Fruit fly (Drosophila melanogaster) whole organism, wandering third instar larva: ENCODE measurements around the gene CG32270.

Experiments
- Abd-B ChIP-seq: fragments of >200 bp; optimal IDR thresholded peaks from 2 replicates; lab custom pipeline; 2017; ENCODE audit warnings: missing biosample characterization, missing genetic modification characterization
- CG32264 ChIP-seq: fragments of 200-800 bp; sonication (Bioruptor generic); optimal IDR thresholded peaks from 2 replicates; lab custom pipeline; 2016; ENCODE audit warnings: missing biosample characterization, missing genetic modification characterization
- CG9705 ChIP-seq: fragments of 200-800 bp; sonication (Bioruptor generic); optimal IDR thresholded peaks from 2 replicates; lab custom pipeline; 2018; ENCODE audit warnings: missing biosample characterization, mild to moderate bottlenecking, missing genetic modification characterization
- CrebA ChIP-seq: fragments of 200-800 bp; sonication (Bioruptor generic); optimal IDR thresholded peaks from 2 replicates; lab custom pipeline; 2016; ENCODE audit warnings: missing biosample characterization, mild to moderate bottlenecking, missing genetic modification characterization, borderline replicate concordance
- Dfd ChIP-seq: fragments of >200 bp; optimal IDR thresholded peaks from 2 replicates; lab custom pipeline; 2017; ENCODE audit warnings: missing biosample characterization, missing genetic modification characterization
- Dif ChIP-seq: fragments of 200-275, 200-300 bp; sonication (Bioruptor generic); optimal IDR thresholded peaks from 2 replicates; lab custom pipeline; 2018; ENCODE audit warnings: missing biosample characterization, missing genetic modification characterization; ENCODE audit not compliant: partially characterized antibody
- GATAd ChIP-seq: sonication (Bioruptor generic); optimal IDR thresholded peaks from 2 replicates; lab custom pipeline; 2016; ENCODE audit warnings: missing biosample characterization, missing genetic modification characterization
- HLH106 ChIP-seq: fragments of 200-800 bp; optimal IDR thresholded peaks from 3 replicates; lab custom pipeline; 2019; ENCODE audit warnings: missing biosample characterization, mild to moderate bottlenecking, missing genetic modification characterization, moderate library complexity
- Hnf4 ChIP-seq: fragments of 200-800 bp; sonication (Bioruptor generic); optimal IDR thresholded peaks from 2 replicates; lab custom pipeline; 2016; ENCODE audit warnings: missing biosample characterization, mild to moderate bottlenecking, missing genetic modification characterization
- Hr78 ChIP-seq: fragments of >200 bp; optimal IDR thresholded peaks from 2 replicates; lab custom pipeline; 2017; ENCODE audit warnings: missing biosample characterization, missing genetic modification characterization
- Hr83 ChIP-seq: fragments of 200-300 bp; sonication (Bioruptor generic); optimal IDR thresholded peaks from 2 replicates; lab custom pipeline; 2016; ENCODE audit warnings: missing biosample characterization, mild to moderate bottlenecking, missing genetic modification characterization, moderate library complexity; ENCODE audit not compliant: poor library complexity, severe bottlenecking
- Jra ChIP-seq: sonication (Bioruptor generic); optimal IDR thresholded peaks from 2 replicates; lab custom pipeline; 2016; ENCODE audit warnings: missing biosample characterization, missing genetic modification characterization
- Mio ChIP-seq: sonication (Bioruptor generic); optimal IDR thresholded peaks from 2 replicates; lab custom pipeline; 2016; ENCODE audit warnings: missing biosample characterization, missing genetic modification characterization
- Myc ChIP-seq: fragments of >200 bp; optimal IDR thresholded peaks from 2 replicates; lab custom pipeline; 2017
- N ChIP-seq: fragments of >200 bp; optimal IDR thresholded peaks from 2 replicates; lab custom pipeline; 2018; ENCODE audit warnings: missing biosample characterization, missing external identifiers, missing genetic modification characterization
- OdsH ChIP-seq: fragments of 200-800 bp; sonication (Bioruptor generic); optimal IDR thresholded peaks from 2 replicates; lab custom pipeline; 2016; ENCODE audit warnings: missing biosample characterization, mild to moderate bottlenecking, missing genetic modification characterization
- Rel ChIP-seq, 2 experiments: fragments of 200-800 bp; sonication (Bioruptor generic) in 1 of 2; optimal IDR thresholded peaks; 2 replicates in 1 of 2; 3 replicates in 1 of 2; lab custom pipeline; 2016 to 2019; ENCODE audit warnings: mild to moderate bottlenecking in 2 of 2, missing biosample characterization in 2 of 2, missing genetic modification characterization in 2 of 2, moderate library complexity in 1 of 2
- Sp1 ChIP-seq: fragments of 200-800 bp; sonication (Bioruptor generic); optimal IDR thresholded peaks from 3 replicates; lab custom pipeline; 2019; ENCODE audit warnings: missing biosample characterization, mild to moderate bottlenecking, missing genetic modification characterization, moderate library complexity
- Vsx2 ChIP-seq: fragments of 200-300, 225-300 bp; sonication (Bioruptor generic); optimal IDR thresholded peaks from 2 replicates; lab custom pipeline; 2018; ENCODE audit warnings: missing biosample characterization, missing genetic modification characterization; ENCODE audit not compliant: partially characterized antibody
- br ChIP-seq: fragments of 200-800 bp; sonication (Bioruptor generic); optimal IDR thresholded peaks from 2 replicates; lab custom pipeline; 2016; ENCODE audit warnings: missing biosample characterization, missing genetic modification characterization
- brk ChIP-seq: fragments of 200-800 bp; sonication (Bioruptor generic); optimal IDR thresholded peaks from 2 replicates; lab custom pipeline; 2016; ENCODE audit warnings: missing biosample characterization, mild to moderate bottlenecking, missing genetic modification characterization
- dl ChIP-seq, 2 experiments: fragments of 175-275, 200-275 bp in 1 of 2; fragments of 200-275 bp in 1 of 2; sonication (Bioruptor generic); optimal IDR thresholded peaks; lab custom pipeline; 2018; ENCODE audit warnings: mild to moderate bottlenecking in 2 of 2, missing biosample characterization in 2 of 2, missing genetic modification characterization in 2 of 2, moderate library complexity in 2 of 2; ENCODE audit not compliant: partially characterized antibody in 2 of 2, insufficient read depth in 1 of 2
- dmrt93B ChIP-seq: fragments of 200-800 bp; sonication (Bioruptor generic); optimal IDR thresholded peaks from 2 replicates; lab custom pipeline; 2018; ENCODE audit warnings: missing biosample characterization, mild to moderate bottlenecking, missing genetic modification characterization
- dsf ChIP-seq: sonication (Bioruptor generic); optimal IDR thresholded peaks from 2 replicates; lab custom pipeline; 2016; ENCODE audit warnings: missing biosample characterization, missing genetic modification characterization, borderline replicate concordance
- ey ChIP-seq: fragments of 200-800 bp; sonication (Bioruptor generic); optimal IDR thresholded peaks from 2 replicates; lab custom pipeline; 2016; ENCODE audit warnings: missing biosample characterization, missing genetic modification characterization
- foxo ChIP-seq, 2 experiments: fragments of 200-800 bp; sonication (Bioruptor generic); optimal IDR thresholded peaks; 2 replicates in 1 of 2; 3 replicates in 1 of 2; lab custom pipeline; 2016 to 2017; ENCODE audit warnings: missing biosample characterization in 2 of 2, missing genetic modification characterization in 2 of 2
- fru ChIP-seq: fragments of 200-800 bp; sonication (Bioruptor generic); optimal IDR thresholded peaks from 3 replicates; lab custom pipeline; 2016; ENCODE audit warnings: missing biosample characterization, mild to moderate bottlenecking, missing genetic modification characterization
- h ChIP-seq: fragments of 200-800 bp; sonication (Bioruptor generic); optimal IDR thresholded peaks from 3 replicates; lab custom pipeline; 2016; ENCODE audit warnings: missing biosample characterization, mild to moderate bottlenecking, missing genetic modification characterization
- jim ChIP-seq: fragments of 175-275, 200-325 bp; sonication (Bioruptor generic); optimal IDR thresholded peaks from 2 replicates; lab custom pipeline; 2016; ENCODE audit warnings: missing biosample characterization, mild to moderate bottlenecking, missing genetic modification characterization
- lola ChIP-seq: fragments of >200 bp; optimal IDR thresholded peaks from 2 replicates; lab custom pipeline; 2017; ENCODE audit warnings: missing biosample characterization, missing genetic modification characterization
- pan ChIP-seq: fragments of >200 bp; optimal IDR thresholded peaks from 2 replicates; lab custom pipeline; 2017
- psq ChIP-seq: fragments of 200-800 bp; sonication (Bioruptor generic); optimal IDR thresholded peaks from 3 replicates; lab custom pipeline; 2017; ENCODE audit warnings: missing biosample characterization, mild to moderate bottlenecking, missing genetic modification characterization, moderate library complexity
- rgr ChIP-seq: fragments of 200-800 bp; sonication (Bioruptor generic); optimal IDR thresholded peaks from 3 replicates; lab custom pipeline; 2016; ENCODE audit warnings: missing biosample characterization, mild to moderate bottlenecking, missing genetic modification characterization
- sage ChIP-seq: fragments of 200-800 bp; sonication (Bioruptor generic); optimal IDR thresholded peaks from 2 replicates; lab custom pipeline; 2016; ENCODE audit warnings: missing biosample characterization, mild to moderate bottlenecking, missing genetic modification characterization
- sv ChIP-seq: fragments of 200-800 bp; sonication (Bioruptor generic); optimal IDR thresholded peaks from 3 replicates; lab custom pipeline; 2016; ENCODE audit warnings: missing biosample characterization, missing genetic modification characterization
- tai ChIP-seq: sonication (Bioruptor generic); optimal IDR thresholded peaks from 2 replicates; lab custom pipeline; 2016; ENCODE audit warnings: missing biosample characterization, missing genetic modification characterization
- usp ChIP-seq: fragments of >200 bp; optimal IDR thresholded peaks from 2 replicates; lab custom pipeline; 2017; ENCODE audit warnings: missing biosample characterization, missing genetic modification characterization
- woc ChIP-seq: sonication (Bioruptor generic); optimal IDR thresholded peaks from 2 replicates; lab custom pipeline; 2016; ENCODE audit warnings: missing biosample characterization, mild to moderate bottlenecking, missing genetic modification characterization

Gene CG32270

DNA sequence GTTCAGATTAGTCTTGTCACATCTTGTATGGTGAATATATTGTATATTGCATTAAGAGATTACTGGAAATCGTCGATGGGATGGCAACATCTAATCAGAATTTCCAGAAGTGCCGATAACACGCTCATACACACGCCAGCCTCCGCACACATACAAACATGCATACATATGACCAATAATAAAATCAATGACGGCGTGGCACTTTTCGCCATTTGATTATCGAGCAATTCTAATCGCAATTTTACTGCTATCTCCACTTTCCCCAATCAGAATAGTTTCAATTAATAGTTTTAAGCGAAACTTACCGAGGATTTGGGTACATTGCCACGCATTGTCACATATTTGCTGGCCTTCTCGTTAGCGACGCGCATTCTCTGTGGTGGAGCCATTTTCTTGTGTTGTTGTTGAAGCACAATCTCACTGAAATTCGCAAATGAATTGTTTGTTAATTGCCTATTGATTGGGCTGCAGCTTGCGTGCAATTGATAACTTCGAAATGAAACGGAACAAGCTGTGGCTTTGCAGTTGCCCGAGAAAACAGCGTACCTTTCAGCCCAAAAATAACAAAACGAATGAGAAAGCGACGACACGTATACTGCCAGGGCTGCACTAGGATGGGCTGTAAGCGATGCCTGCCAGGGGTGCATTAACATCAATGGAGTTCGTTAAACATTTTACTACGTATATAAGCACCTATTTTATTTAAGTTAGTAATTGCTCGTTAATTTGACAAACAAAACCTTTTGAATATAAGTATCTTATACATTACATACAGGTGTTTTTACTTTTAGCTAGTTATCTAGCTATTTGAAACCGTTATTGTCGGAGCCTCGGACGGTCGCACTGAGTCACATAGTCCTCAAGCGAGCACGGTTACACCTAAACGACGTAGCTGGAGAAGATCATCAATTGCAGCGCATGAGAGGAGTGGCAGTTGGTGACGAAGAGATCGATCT, 10.1 kb downstream of the CG32270 start, which contains the start of the genes CG32276 and gry:
Gene CG32276, minus strand, starts transcription at position 601 of the 956 bp plus-strand sequence.
Gene gry, plus strand, starts transcription at position 644 of the 956 bp plus-strand sequence.
- TF ChIP-seq pan (lab: Kevin White, UChicago) (no peak), Hnf4 (GFP tag; lab: Kevin White, UChicago) (no peak), Jra (GFP tag; lab: Kevin White, UChicago) (no peak), Dif (GFP tag; lab: Kevin White, UChicago) (no peak), Myc (peak; percentile 83), tai (no peak), OdsH (GFP tag; lab: Kevin White, UChicago) (peak; percentile 75), fru (GFP tag; lab: Kevin White, UChicago) (peak; percentile 89), h (GFP tag; lab: Kevin White, UChicago) (peak; percentile 90), CrebA (GFP tag; lab: Kevin White, UChicago) (peak; percentile 97), GATAd (no peak), Sp1 (GFP tag; lab: Kevin White, UChicago) (peak; percentile 80), Mio (GFP tag; lab: Kevin White, UChicago) (no peak), ey (GFP tag; lab: Kevin White, UChicago) (peak; percentile 76), Dfd (no peak), rgr (GFP tag; lab: Kevin White, UChicago) (peak; percentile 87), foxo (GFP tag; optimal IDR thresholded peaks at IDR 0.05; lab: Kevin White, UChicago) (peak in 1 of 2 experiments; percentile 90), dmrt93B (GFP tag; lab: Kevin White, UChicago) (no peak), sage (no peak), psq (GFP tag; lab: Kevin White, UChicago) (peak; percentile 62), dsf (no peak), woc (peak; percentile 88), Hr78 (GFP tag; lab: Kevin White, UChicago) (no peak), brk (GFP tag; lab: Kevin White, UChicago) (no peak), jim (GFP tag; lab: Kevin White, UChicago) (peak; percentile 90), Rel (GFP tag; optimal IDR thresholded peaks at IDR 0.05; lab: Kevin White, UChicago) (no peak), Rel (tag; optimal IDR thresholded peaks at IDR 0.05; lab: Kevin White, UChicago) (peak; percentile 73), sv (GFP tag; lab: Kevin White, UChicago) (peak; percentile 69), Abd-B (GFP tag; lab: Kevin White, UChicago) (no peak), Hr83 (GFP tag; lab: Kevin White, UChicago) (peak; percentile 57), br (peak; percentile 81), N (GFP tag; lab: Kevin White, UChicago) (no peak), dl (GFP tag; optimal IDR thresholded peaks at IDR 0.05; lab: Kevin White, UChicago; ENCODE audit: insufficient read depth in 1 of 2, partially characterized antibody in 2 of 2) (no peak), lola (no peak), usp (no peak), CG9705 (GFP tag; lab: Kevin White, UChicago) (peak; percentile 63), Vsx2 (GFP tag; lab: Kevin White, UChicago) (no peak), CG32264 (GFP tag; lab: Kevin White, UChicago) (peak; percentile 18), HLH106 (peak; percentile 79)

DNA sequence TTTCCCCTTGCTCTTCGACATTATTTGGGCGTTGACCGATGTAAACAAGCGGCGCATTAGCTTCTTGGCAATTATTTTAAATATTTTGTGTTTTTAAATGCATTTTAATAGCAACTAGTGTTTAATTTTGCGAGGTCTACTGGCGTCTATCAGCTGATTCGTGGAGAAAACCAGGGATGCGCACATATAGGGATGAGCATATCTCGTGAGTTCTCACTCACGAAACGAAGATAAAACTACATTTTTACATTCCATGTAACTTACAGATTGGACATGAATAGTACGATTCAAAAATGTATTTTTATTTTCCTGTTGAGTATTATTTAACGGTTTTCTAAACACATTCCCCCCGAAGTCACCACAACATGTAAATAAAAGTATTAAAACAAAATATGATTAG, 11.3 kb downstream of the CG32270 start, which contains the start of gene CG14966:
Gene CG14966, minus strand, starts transcription at position 168 of the 400 bp plus-strand sequence.
- no peak for TF ChIP-seq usp
- no peak for TF ChIP-seq brk (GFP tag; lab: Kevin White, UChicago)
- peak; percentile 13 for TF ChIP-seq CG9705 (GFP tag; lab: Kevin White, UChicago)
- no peak for TF ChIP-seq lola
- no peak for TF ChIP-seq CG32264 (GFP tag; lab: Kevin White, UChicago)
- TF ChIP-seq pan (lab: Kevin White, UChicago): no peak
- no peak for TF ChIP-seq psq (GFP tag; lab: Kevin White, UChicago)
- peak; percentile 25 for TF ChIP-seq HLH106
- TF ChIP-seq Rel (GFP tag; optimal IDR thresholded peaks at IDR 0.05; lab: Kevin White, UChicago): no peak
- peak; percentile 55 for TF ChIP-seq Rel (tag; optimal IDR thresholded peaks at IDR 0.05; lab: Kevin White, UChicago)
- no peak for TF ChIP-seq Hr78 (GFP tag; lab: Kevin White, UChicago)
- peak; percentile 44 for TF ChIP-seq OdsH (GFP tag; lab: Kevin White, UChicago)
- TF ChIP-seq Jra (GFP tag; lab: Kevin White, UChicago): peak; percentile 50
- no peak for TF ChIP-seq dl (GFP tag; optimal IDR thresholded peaks at IDR 0.05; lab: Kevin White, UChicago; ENCODE audit: insufficient read depth in 1 of 2, partially characterized antibody in 2 of 2)
- TF ChIP-seq jim (GFP tag; lab: Kevin White, UChicago): peak; percentile 14
- no peak for TF ChIP-seq dsf
- peak; percentile 59 for TF ChIP-seq rgr (GFP tag; lab: Kevin White, UChicago)
- no peak for TF ChIP-seq dmrt93B (GFP tag; lab: Kevin White, UChicago)
- no peak for TF ChIP-seq N (GFP tag; lab: Kevin White, UChicago)
- no peak for TF ChIP-seq Dif (GFP tag; lab: Kevin White, UChicago)
- TF ChIP-seq fru (GFP tag; lab: Kevin White, UChicago): peak; percentile 43
- peak; percentile 5 for TF ChIP-seq sv (GFP tag; lab: Kevin White, UChicago)
- TF ChIP-seq GATAd: no peak
- peak in 1 of 2 experiments; percentile 59 for TF ChIP-seq foxo (GFP tag; optimal IDR thresholded peaks at IDR 0.05; lab: Kevin White, UChicago)
- TF ChIP-seq br: peak; percentile 45
- peak; percentile 15 for TF ChIP-seq Sp1 (GFP tag; lab: Kevin White, UChicago)
- TF ChIP-seq sage: peak; percentile 25
- peak; percentile 68 for TF ChIP-seq woc
- peak; percentile 55 for TF ChIP-seq h (GFP tag; lab: Kevin White, UChicago)
- no peak for TF ChIP-seq Myc
- no peak for TF ChIP-seq tai
- peak; percentile 55 for TF ChIP-seq Hr83 (GFP tag; lab: Kevin White, UChicago)
- peak; percentile 79 for TF ChIP-seq Hnf4 (GFP tag; lab: Kevin White, UChicago)
- no peak for TF ChIP-seq Dfd
- no peak for TF ChIP-seq Abd-B (GFP tag; lab: Kevin White, UChicago)
- no peak for TF ChIP-seq Vsx2 (GFP tag; lab: Kevin White, UChicago)
- TF ChIP-seq ey (GFP tag; lab: Kevin White, UChicago): no peak
- TF ChIP-seq CrebA (GFP tag; lab: Kevin White, UChicago): no peak
